Fruit fly (Drosophila melanogaster) whole organism: ENCODE results near the gene CG31954.

Experiments used
- CG8478 ChIP-seq: fragments of >200 bp; optimal IDR thresholded peaks from 2 replicates; lab custom pipeline; 2018; ENCODE audit warnings: inconsistent platforms
- Dll ChIP-seq: fragments of >200 bp; optimal IDR thresholded peaks from 2 replicates; lab custom pipeline; 2017
- EcR ChIP-seq, 2 experiments: fragments of >200 bp; optimal IDR thresholded peaks; 2 replicates each; lab custom pipeline; 2017; ENCODE audit warnings: missing biosample characterization in 2 of 2, missing genetic modification characterization in 2 of 2, missing genetic modification reagents in 2 of 2
- pan ChIP-seq: fragments of >200 bp; optimal IDR thresholded peaks from 2 replicates; lab custom pipeline; 2017
- psq ChIP-seq: fragments of >200 bp; optimal IDR thresholded peaks from 2 replicates; lab custom pipeline; 2017
- usp ChIP-seq: fragments of >200 bp; optimal IDR thresholded peaks from 2 replicates; lab custom pipeline; 2017; ENCODE audit warnings: missing biosample characterization, missing genetic modification characterization, mixed read lengths

DNA sequence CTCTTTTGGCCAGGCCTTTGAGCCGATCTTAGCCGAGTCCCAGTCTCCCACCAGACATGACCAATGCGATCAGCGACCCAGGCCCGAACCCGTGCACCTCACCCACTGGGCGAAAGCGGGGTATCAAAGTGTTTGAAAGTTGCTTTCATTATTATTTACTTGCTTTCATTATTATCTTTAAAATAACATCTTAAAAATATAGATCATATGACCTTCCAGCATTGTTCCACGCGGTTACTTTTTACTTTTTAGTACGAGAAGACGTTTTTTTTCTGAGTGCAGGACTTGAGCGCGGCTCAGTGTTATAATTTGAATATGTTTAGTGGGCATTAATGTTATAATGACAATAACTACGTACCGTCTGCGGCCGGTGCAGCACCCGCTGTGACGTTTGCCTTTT lies 33.2 kb upstream of the CG31954 start:
- TF ChIP-seq psq (lab: Kevin White, UChicago), result no peak
- no peak for TF ChIP-seq Dll (lab: Kevin White, UChicago)
- no peak for TF ChIP-seq usp (GFP tag; lab: Kevin White, UChicago)
- no peak for TF ChIP-seq EcR (GFP tag; optimal IDR thresholded peaks at IDR 0.05; lab: Kevin White, UChicago)
- TF ChIP-seq pan (lab: Kevin White, UChicago), result no peak
- no peak for TF ChIP-seq CG8478
